Fruit fly (Drosophila melanogaster): ENCODE data around the gene CG34355.
A peak's percentile ranks its signal among the peaks of the same experiment; 100 is the strongest.

CG34355 gene

dm6 chr3R:23781466-23781935 lies 22.2 kb upstream of the CG34355 start, which contains the start of the genes Nup98-96 and mbc (continued):
- TF ChIP-seq al (GFP tag; IDR thresholded peaks at IDR 0.05) (peak; percentile 76), CG1603 (tag; optimal IDR thresholded peaks at IDR 0.05) (peak; percentile 83), CG4707 (GFP tag; optimal IDR thresholded peaks at IDR 0.05) (peak; percentile 50), CG11456 (GFP tag; IDR thresholded peaks at IDR 0.05) (peak; percentile 88), Rfx (GFP tag; IDR thresholded peaks at IDR 0.05) (peak; percentile 91), usp (GFP tag; optimal IDR thresholded peaks at IDR 0.05) (no peak), zen2 (GFP tag; IDR thresholded peaks at IDR 0.05; ENCODE audit: partially characterized antibody) (no peak), Spps (tag; optimal IDR thresholded peaks at IDR 0.05) (peak; percentile 61), CG11398 (GFP tag; optimal IDR thresholded peaks at IDR 0.05) (peak; percentile 69), CG4404 (GFP tag; IDR thresholded peaks at IDR 0.05) (peak; percentile 88), CG18011 (GFP tag; optimal IDR thresholded peaks at IDR 0.05) (peak; percentile 39), CG18764 (GFP tag; optimal IDR thresholded peaks at IDR 0.05) (peak; percentile 73), CG33213 (GFP tag; optimal IDR thresholded peaks at IDR 0.05) (peak; percentile 91), fru (optimal IDR thresholded peaks at IDR 0.05) (no peak), lilli (GFP tag; optimal IDR thresholded peaks at IDR 0.05) (peak; percentile 94), Doc3 (GFP tag; IDR thresholded peaks at IDR 0.05; ENCODE audit: partially characterized antibody) (no peak), Sry-δ (GFP tag; optimal IDR thresholded peaks at IDR 0.05) (peak; percentile 78), nom (GFP tag; optimal IDR thresholded peaks at IDR 0.05) (peak; percentile 75), hkb (optimal IDR thresholded peaks at IDR 0.05) (peak; percentile 99), hkb (GFP tag; IDR thresholded peaks at IDR 0.05) (peak; percentile 61; the same call in 1 of the 2 replicates), CG12236 (GFP tag; optimal IDR thresholded peaks at IDR 0.05) (peak; percentile 84), Trl (optimal IDR thresholded peaks at IDR 0.05) (peak in 1 of 2 experiments; percentile 24), Trl (GFP tag; optimal IDR thresholded peaks at IDR 0.05) (peak; percentile 90), cwo (GFP tag; optimal IDR thresholded peaks at IDR 0.05) (peak; percentile 43), CG34224 (GFP tag; IDR thresholded peaks at IDR 0.05; ENCODE audit: partially characterized antibody) (no peak), Oaz (GFP tag; IDR thresholded peaks at IDR 0.05) (peak; percentile 67; the same call in 1 of the 2 replicates), dmrt99B (tag; optimal IDR thresholded peaks at IDR 0.05) (peak; percentile 75), yki (optimal IDR thresholded peaks at IDR 0.05) (no peak), PHDP (tag; optimal IDR thresholded peaks at IDR 0.05) (peak; percentile 80), dimm (GFP tag; IDR thresholded peaks at IDR 0.05) (peak; percentile 68), CG2120 (GFP tag; optimal IDR thresholded peaks at IDR 0.05) (peak; percentile 94), CG7357 (GFP tag; IDR thresholded peaks at IDR 0.05) (peak; percentile 99), kni (GFP tag; optimal IDR thresholded peaks at IDR 0.05) (peak; percentile 42), ewg (GFP tag; optimal IDR thresholded peaks at IDR 0.05) (peak; percentile 86), kah (GFP tag; optimal IDR thresholded peaks at IDR 0.05) (peak; percentile 44), Lim3 (GFP tag; IDR thresholded peaks at IDR 0.05) (no peak; the same call in 1 of the 2 replicates), CG11696 (GFP tag; IDR thresholded peaks at IDR 0.05) (no peak; the same call in 1 of the 2 replicates), Elba2 (GFP tag; optimal IDR thresholded peaks at IDR 0.05) (peak; percentile 86), corto (GFP tag; optimal IDR thresholded peaks at IDR 0.05) (no peak), crc (GFP tag; optimal IDR thresholded peaks at IDR 0.05) (peak; percentile 70), B-H2 (GFP tag; optimal IDR thresholded peaks at IDR 0.05) (peak; percentile 54), Dbx (GFP tag; IDR thresholded peaks at IDR 0.05) (peak; percentile 89), CG1602 (GFP tag; optimal IDR thresholded peaks at IDR 0.05) (peak; percentile 91), CG33557 (GFP tag; optimal IDR thresholded peaks at IDR 0.05) (peak; percentile 63), CG17186 (GFP tag; optimal IDR thresholded peaks at IDR 0.05) (peak; percentile 85), CG5245 (GFP tag; optimal IDR thresholded peaks at IDR 0.05) (peak; percentile 63), CG3726 (GFP tag; IDR thresholded peaks at IDR 0.05) (peak; percentile 75; the same call in 2 of the 3 replicates), CG15479 (GFP tag; optimal IDR thresholded peaks at IDR 0.05) (peak; percentile 59), BEAF-32 (GFP tag; optimal IDR thresholded peaks at IDR 0.05) (peak; percentile 80), Dip2 (GFP tag; IDR thresholded peaks at IDR 0.05) (no peak), ap (GFP tag; IDR thresholded peaks at IDR 0.05) (peak; percentile 33; the same call in 1 of the 2 replicates), mam (GFP tag; optimal IDR thresholded peaks at IDR 0.05) (peak; percentile 96)

All from whole organism, embryonic.